Fruit fly (Drosophila melanogaster): ENCODE measurements around the gene sbm.

sbm gene

DNA sequence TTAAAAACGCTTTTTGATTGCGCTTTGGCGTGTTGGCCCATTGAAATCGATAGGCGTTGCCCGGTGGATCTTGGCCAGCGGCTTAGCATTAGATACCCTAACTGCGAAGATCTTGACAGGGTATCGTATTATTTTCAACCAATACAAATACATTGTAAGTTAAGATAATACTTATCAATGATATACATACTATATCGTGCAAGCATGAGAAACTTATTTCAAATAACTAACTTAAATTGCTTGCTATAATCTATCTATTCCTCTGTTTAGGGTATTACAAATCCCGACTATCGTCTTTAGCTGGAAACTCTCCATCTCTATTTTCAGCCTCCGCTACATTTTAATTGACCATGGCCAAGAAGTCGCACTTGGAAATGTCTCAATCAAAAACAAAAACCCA lies 32.3 kb upstream of the sbm start (continued):
- TF ChIP-seq CG12104 (GFP tag; optimal IDR thresholded peaks at IDR 0.05): peak; percentile 32
- peak; percentile 50 for TF ChIP-seq lmd (GFP tag; IDR thresholded peaks at IDR 0.05)
- TF ChIP-seq repo (GFP tag; optimal IDR thresholded peaks at IDR 0.05): no peak
- TF ChIP-seq her (GFP tag; optimal IDR thresholded peaks at IDR 0.05): no peak
- no peak for TF ChIP-seq HLHmδ (GFP tag; optimal IDR thresholded peaks at IDR 0.05)
- TF ChIP-seq CG10654 (GFP tag; optimal IDR thresholded peaks at IDR 0.05): no peak
- peak; percentile 48; the same call in 1 of the 2 replicates for TF ChIP-seq Ada2b (GFP tag; IDR thresholded peaks at IDR 0.05)
- peak; percentile 14 for TF ChIP-seq CG9437 (GFP tag; optimal IDR thresholded peaks at IDR 0.05)
- no peak for TF ChIP-seq grn (GFP tag; optimal IDR thresholded peaks at IDR 0.05)
- peak; percentile 58 for TF ChIP-seq fd96Cb (tag; optimal IDR thresholded peaks at IDR 0.05)
- TF ChIP-seq pum (GFP tag; optimal IDR thresholded peaks at IDR 0.05): no peak
- no peak for TF ChIP-seq CG4707 (GFP tag; optimal IDR thresholded peaks at IDR 0.05)
- no peak for TF ChIP-seq Dbx (GFP tag; IDR thresholded peaks at IDR 0.05)
- peak; percentile 44; the same call in 2 of the 3 replicates for TF ChIP-seq CG14050 (GFP tag; IDR thresholded peaks at IDR 0.05)
- TF ChIP-seq Oli (tag; optimal IDR thresholded peaks at IDR 0.05): peak; percentile 68
- no peak for TF ChIP-seq CG3847 (GFP tag; IDR thresholded peaks at IDR 0.05)
- TF ChIP-seq CG4424 (GFP tag; optimal IDR thresholded peaks at IDR 0.05): peak; percentile 41
- no peak for TF ChIP-seq amos (GFP tag; IDR thresholded peaks at IDR 0.05; ENCODE audit: partially characterized antibody)
- no peak for TF ChIP-seq cg (GFP tag; optimal IDR thresholded peaks at IDR 0.05)
- peak; percentile 6 for TF ChIP-seq bcd (GFP tag; optimal IDR thresholded peaks at IDR 0.05)
- TF ChIP-seq zf30C (GFP tag; optimal IDR thresholded peaks at IDR 0.05): no peak
- no peak for TF ChIP-seq CG18476 (GFP tag; optimal IDR thresholded peaks at IDR 0.05)
- TF ChIP-seq CG6689 (GFP tag; IDR thresholded peaks at IDR 0.05): peak; percentile 39
- TF ChIP-seq Mrtf (GFP tag; IDR thresholded peaks at IDR 0.05): no peak
- TF ChIP-seq fd64A (GFP tag; optimal IDR thresholded peaks at IDR 0.05): no peak
- TF ChIP-seq emc (GFP tag; optimal IDR thresholded peaks at IDR 0.05): no peak
- no peak for TF ChIP-seq CG10543 (GFP tag; optimal IDR thresholded peaks at IDR 0.05)
- TF ChIP-seq gsb-n (tag; optimal IDR thresholded peaks at IDR 0.05): peak; percentile 41
- TF ChIP-seq Sin3A (optimal IDR thresholded peaks at IDR 0.05): no peak
- TF ChIP-seq Chrac-16 (GFP tag; optimal IDR thresholded peaks at IDR 0.05): peak; percentile 1
- TF ChIP-seq CG11695 (GFP tag; IDR thresholded peaks at IDR 0.05): 0 out of 3 replicates have a peak, but pooled peaks have one; percentile 27
- no peak for TF ChIP-seq nom (GFP tag; optimal IDR thresholded peaks at IDR 0.05)
- TF ChIP-seq CG10274 (GFP tag; optimal IDR thresholded peaks at IDR 0.05): no peak
- TF ChIP-seq HLH54F (GFP tag; optimal IDR thresholded peaks at IDR 0.05): no peak
- TF ChIP-seq Mes4 (GFP tag; optimal IDR thresholded peaks at IDR 0.05): no peak
- TF ChIP-seq caup (GFP tag; optimal IDR thresholded peaks at IDR 0.05; ENCODE audit: severe bottlenecking): no peak
- TF ChIP-seq CG2889 (GFP tag; IDR thresholded peaks at IDR 0.05): no peak
- no peak for TF ChIP-seq CG4404 (GFP tag; IDR thresholded peaks at IDR 0.05)
- TF ChIP-seq Ets65A (GFP tag): no peak
- peak; percentile 13 for TF ChIP-seq CG5245 (GFP tag; optimal IDR thresholded peaks at IDR 0.05)
- no peak for TF ChIP-seq Dek (tag; optimal IDR thresholded peaks at IDR 0.05)
- no peak for TF ChIP-seq Lim3 (GFP tag; IDR thresholded peaks at IDR 0.05)
- TF ChIP-seq CG6175 (GFP tag; IDR thresholded peaks at IDR 0.05): no peak
- peak; percentile 61 for TF ChIP-seq sisA (GFP tag; IDR thresholded peaks at IDR 0.05)
- no peak for TF ChIP-seq CG9727 (GFP tag; optimal IDR thresholded peaks at IDR 0.05)
- TF ChIP-seq CG1024 (GFP tag; IDR thresholded peaks at IDR 0.05): 0 out of 2 replicates have a peak, but pooled peaks have one; percentile 15
- no peak for TF ChIP-seq Fer2 (tag; optimal IDR thresholded peaks at IDR 0.05)
- TF ChIP-seq CG17385 (GFP tag; optimal IDR thresholded peaks at IDR 0.05): peak; percentile 48
- no peak for TF ChIP-seq cwo (GFP tag; optimal IDR thresholded peaks at IDR 0.05)
- TF ChIP-seq nau (GFP tag; optimal IDR thresholded peaks at IDR 0.05): no peak
- TF ChIP-seq twi (tag; optimal IDR thresholded peaks at IDR 0.05): peak; percentile 16
- TF ChIP-seq mam (GFP tag; optimal IDR thresholded peaks at IDR 0.05): no peak
